Fruit fly (Drosophila melanogaster): ENCODE data around the gene Rad9.
A peak's percentile ranks its signal among the peaks of the same experiment; 100 is the strongest.

Gene Rad9

dm6 chr3L:18836658-18837057 is 35.7 kb downstream of the Rad9 start:
- TF ChIP-seq ovo (GFP tag; optimal IDR thresholded peaks at IDR 0.05), result no peak
- TF ChIP-seq Hr96 (GFP tag; optimal IDR thresholded peaks at IDR 0.05), result no peak
- no peak for TF ChIP-seq CG1620 (GFP tag; optimal IDR thresholded peaks at IDR 0.05)
- TF ChIP-seq CG33017 (tag; optimal IDR thresholded peaks at IDR 0.05), result peak; percentile 44
- peak; percentile 70 for TF ChIP-seq cic (GFP tag; optimal IDR thresholded peaks at IDR 0.05)
- no peak for TF ChIP-seq CG5204 (GFP tag; optimal IDR thresholded peaks at IDR 0.05)
- peak; percentile 35 for TF ChIP-seq CG12768 (GFP tag; optimal IDR thresholded peaks at IDR 0.05)
- no peak for TF ChIP-seq Clk (GFP tag; optimal IDR thresholded peaks at IDR 0.05)
- no peak for TF ChIP-seq kay (GFP tag; ENCODE audit: borderline replicate concordance)
- no peak for TF ChIP-seq pad (GFP tag; optimal IDR thresholded peaks at IDR 0.05)
- no peak for TF ChIP-seq CG14711 (tag; optimal IDR thresholded peaks at IDR 0.05)
- TF ChIP-seq CG11617 (GFP tag; optimal IDR thresholded peaks at IDR 0.05), result no peak
- no peak for TF ChIP-seq toe (GFP tag; optimal IDR thresholded peaks at IDR 0.05)

dm6 chr3L:18834924-18835323 is 37.4 kb downstream of the Rad9 start:
- TF ChIP-seq pad (GFP tag; optimal IDR thresholded peaks at IDR 0.05), result no peak
- no peak for TF ChIP-seq tj (GFP tag; optimal IDR thresholded peaks at IDR 0.05)
- TF ChIP-seq bab1 (GFP tag; optimal IDR thresholded peaks at IDR 0.05), result no peak
- no peak for TF ChIP-seq CG14711 (tag; optimal IDR thresholded peaks at IDR 0.05)
- TF ChIP-seq CG33017 (tag; optimal IDR thresholded peaks at IDR 0.05), result no peak
- TF ChIP-seq cic (GFP tag; optimal IDR thresholded peaks at IDR 0.05), result no peak
- TF ChIP-seq kay (GFP tag; ENCODE audit: borderline replicate concordance), result no peak
- TF ChIP-seq cnc (optimal IDR thresholded peaks at IDR 0.05), result no peak
- TF ChIP-seq CG7045 (GFP tag; optimal IDR thresholded peaks at IDR 0.05), result no peak

- TF ChIP-seq cic (GFP tag; optimal IDR thresholded peaks at IDR 0.05), result no peak
- TF ChIP-seq tj (GFP tag; optimal IDR thresholded peaks at IDR 0.05), result peak; percentile 74
- no peak for TF ChIP-seq Clk (GFP tag; optimal IDR thresholded peaks at IDR 0.05)
- TF ChIP-seq CG7101 (tag; optimal IDR thresholded peaks at IDR 0.05), result peak; percentile 4
- no peak for TF ChIP-seq cnc (optimal IDR thresholded peaks at IDR 0.05)
- TF ChIP-seq Hr96 (GFP tag; optimal IDR thresholded peaks at IDR 0.05), result no peak
- no peak for TF ChIP-seq CG5204 (GFP tag; optimal IDR thresholded peaks at IDR 0.05)
- no peak for TF ChIP-seq CG1620 (GFP tag; optimal IDR thresholded peaks at IDR 0.05)
Observed at dm6 chr3L:18833234-18833633, 39.1 kb downstream of the Rad9 start.

dm6 chr3L:18832708-18833107 is 39.6 kb downstream of the Rad9 start:
- no peak for TF ChIP-seq toe (GFP tag; optimal IDR thresholded peaks at IDR 0.05)
- no peak for TF ChIP-seq CG5204 (GFP tag; optimal IDR thresholded peaks at IDR 0.05)
- no peak for TF ChIP-seq cnc (optimal IDR thresholded peaks at IDR 0.05)
- no peak for TF ChIP-seq bab1 (GFP tag; optimal IDR thresholded peaks at IDR 0.05)
- TF ChIP-seq cic (GFP tag; optimal IDR thresholded peaks at IDR 0.05), result no peak
- no peak for TF ChIP-seq pad (GFP tag; optimal IDR thresholded peaks at IDR 0.05)
- TF ChIP-seq Crg-1 (GFP tag; optimal IDR thresholded peaks at IDR 0.05), result no peak

dm6 chr3L:18832195-18832594 is 40.2 kb downstream of the Rad9 start:
- TF ChIP-seq CG12768 (GFP tag; optimal IDR thresholded peaks at IDR 0.05) (peak; percentile 48), CG14711 (tag; optimal IDR thresholded peaks at IDR 0.05) (no peak), CG11617 (GFP tag; optimal IDR thresholded peaks at IDR 0.05) (no peak), cic (GFP tag; optimal IDR thresholded peaks at IDR 0.05) (peak; percentile 45), CG7045 (GFP tag; optimal IDR thresholded peaks at IDR 0.05) (no peak), kay (GFP tag; ENCODE audit: borderline replicate concordance) (peak; percentile 72), CG7101 (tag; optimal IDR thresholded peaks at IDR 0.05) (no peak), toe (GFP tag; optimal IDR thresholded peaks at IDR 0.05) (no peak), tj (GFP tag; optimal IDR thresholded peaks at IDR 0.05) (no peak)

- no peak for TF ChIP-seq CG5204 (GFP tag; optimal IDR thresholded peaks at IDR 0.05)
- no peak for TF ChIP-seq CG7101 (tag; optimal IDR thresholded peaks at IDR 0.05)
- TF ChIP-seq kay (GFP tag; ENCODE audit: borderline replicate concordance), result peak; percentile 47
- peak; percentile 13 for TF ChIP-seq CG1620 (GFP tag; optimal IDR thresholded peaks at IDR 0.05)
- TF ChIP-seq cic (GFP tag; optimal IDR thresholded peaks at IDR 0.05), result peak; percentile 10
- no peak for TF ChIP-seq CG12768 (GFP tag; optimal IDR thresholded peaks at IDR 0.05)
- no peak for TF ChIP-seq ovo (GFP tag; optimal IDR thresholded peaks at IDR 0.05)
- TF ChIP-seq Mnt (GFP tag; optimal IDR thresholded peaks at IDR 0.05), result no peak
- TF ChIP-seq CG11617 (GFP tag; optimal IDR thresholded peaks at IDR 0.05), result no peak
- no peak for TF ChIP-seq tj (GFP tag; optimal IDR thresholded peaks at IDR 0.05)
- no peak for TF ChIP-seq Clk (GFP tag; optimal IDR thresholded peaks at IDR 0.05)
- peak; percentile 23 for TF ChIP-seq CG14711 (tag; optimal IDR thresholded peaks at IDR 0.05)
- TF ChIP-seq toe (GFP tag; optimal IDR thresholded peaks at IDR 0.05), result no peak
- TF ChIP-seq pad (GFP tag; optimal IDR thresholded peaks at IDR 0.05), result no peak
- TF ChIP-seq bab1 (GFP tag; optimal IDR thresholded peaks at IDR 0.05), result peak; percentile 57
Observed at dm6 chr3L:18828318-18828717, 44.0 kb downstream of the Rad9 start.

dm6 chr3L:18825993-18826392 is 46.4 kb downstream of the Rad9 start:
- TF ChIP-seq CG12768 (GFP tag; optimal IDR thresholded peaks at IDR 0.05) (no peak), toe (GFP tag; optimal IDR thresholded peaks at IDR 0.05) (no peak), Mnt (GFP tag; optimal IDR thresholded peaks at IDR 0.05) (no peak), tj (GFP tag; optimal IDR thresholded peaks at IDR 0.05) (no peak), CG11617 (GFP tag; optimal IDR thresholded peaks at IDR 0.05) (no peak), CG1620 (GFP tag; optimal IDR thresholded peaks at IDR 0.05) (no peak)

Measured in whole organism, adult.